Worm (Caenorhabditis elegans): ENCODE measurements around the gene W05E10.1.

W05E10.1 gene

ce11 chrV:11704658-11705057 lies 13.2 kb upstream of the W05E10.1 start:
- TF ChIP-seq dao-5 (tag; optimal IDR thresholded peaks at IDR 0.05) (no peak), W03F9.2 (tag; optimal IDR thresholded peaks at IDR 0.05) (no peak), him-1 (tag; optimal IDR thresholded peaks at IDR 0.05) (no peak)

- TF ChIP-seq dao-5 (tag; optimal IDR thresholded peaks at IDR 0.05) (no peak), him-1 (tag; optimal IDR thresholded peaks at IDR 0.05) (no peak), W03F9.2 (tag; optimal IDR thresholded peaks at IDR 0.05) (no peak)
Measured at ce11 chrV:11697482-11697881, 6.0 kb upstream of the W05E10.1 start.

ce11 chrV:11695597-11695996 lies 4.1 kb upstream of the W05E10.1 start, which contains the start of gene W05E10.5:
W05E10.5 (minus strand) TSS chrV:11695697.
- TF ChIP-seq W03F9.2 (tag; optimal IDR thresholded peaks at IDR 0.05), result no peak
- no peak for TF ChIP-seq dao-5 (tag; optimal IDR thresholded peaks at IDR 0.05)
- TF ChIP-seq him-1 (tag; optimal IDR thresholded peaks at IDR 0.05), result no peak

- TF ChIP-seq dao-5 (tag; optimal IDR thresholded peaks at IDR 0.05) (no peak), him-1 (tag; optimal IDR thresholded peaks at IDR 0.05) (no peak), W03F9.2 (tag; optimal IDR thresholded peaks at IDR 0.05) (no peak)
Measured at ce11 chrV:11686877-11687276, 4.6 kb downstream of the W05E10.1 start, which contains the start of gene W05E10.2. W05E10.2 (plus strand) TSS chrV:11687177.

ce11 chrV:11682858-11683257 lies 8.6 kb downstream of the W05E10.1 start:
- TF ChIP-seq W03F9.2 (tag; optimal IDR thresholded peaks at IDR 0.05) (no peak), him-1 (tag; optimal IDR thresholded peaks at IDR 0.05) (no peak), dao-5 (tag; optimal IDR thresholded peaks at IDR 0.05) (no peak)

- TF ChIP-seq dao-5 (tag; optimal IDR thresholded peaks at IDR 0.05) (no peak), W03F9.2 (tag; optimal IDR thresholded peaks at IDR 0.05) (no peak), him-1 (tag; optimal IDR thresholded peaks at IDR 0.05) (no peak)
Measured at ce11 chrV:11680519-11681203, 10.8 kb downstream of the W05E10.1 start.

- TF ChIP-seq W03F9.2 (tag; optimal IDR thresholded peaks at IDR 0.05), result no peak
- TF ChIP-seq him-1 (tag; optimal IDR thresholded peaks at IDR 0.05), result no peak
Measured at ce11 chrV:11677494-11677893, 14.0 kb downstream of the W05E10.1 start.

ce11 chrV:11677030-11677429 lies 14.5 kb downstream of the W05E10.1 start:
- TF ChIP-seq him-1 (tag; optimal IDR thresholded peaks at IDR 0.05) (no peak), W03F9.2 (tag; optimal IDR thresholded peaks at IDR 0.05) (no peak), dao-5 (tag; optimal IDR thresholded peaks at IDR 0.05) (no peak)

- TF ChIP-seq him-1 (tag; optimal IDR thresholded peaks at IDR 0.05) (no peak), W03F9.2 (tag; optimal IDR thresholded peaks at IDR 0.05) (no peak), dao-5 (tag; optimal IDR thresholded peaks at IDR 0.05) (no peak)
Measured at ce11 chrV:11676498-11676897, 15.0 kb downstream of the W05E10.1 start.

ce11 chrV:11675638-11676037 lies 15.9 kb downstream of the W05E10.1 start, which contains the start of gene ape-1:
ape-1 (plus strand) TSS chrV:11675938.
- TF ChIP-seq him-1 (tag; optimal IDR thresholded peaks at IDR 0.05), result no peak
- no peak for TF ChIP-seq W03F9.2 (tag; optimal IDR thresholded peaks at IDR 0.05)
- no peak for TF ChIP-seq dao-5 (tag; optimal IDR thresholded peaks at IDR 0.05)

ce11 chrV:11674594-11675579 lies 16.6 kb downstream of the W05E10.1 start:
- no peak for TF ChIP-seq dao-5 (tag; optimal IDR thresholded peaks at IDR 0.05)
- no peak for TF ChIP-seq W03F9.2 (tag; optimal IDR thresholded peaks at IDR 0.05)
- TF ChIP-seq him-1 (tag; optimal IDR thresholded peaks at IDR 0.05), result no peak

- TF ChIP-seq him-1 (tag; optimal IDR thresholded peaks at IDR 0.05), result no peak
- no peak for TF ChIP-seq dao-5 (tag; optimal IDR thresholded peaks at IDR 0.05)
- no peak for TF ChIP-seq W03F9.2 (tag; optimal IDR thresholded peaks at IDR 0.05)
Measured at ce11 chrV:11673746-11674365, 17.6 kb downstream of the W05E10.1 start.

ce11 chrV:11672497-11672896 lies 19.0 kb downstream of the W05E10.1 start, which contains the start of gene lgc-44:
lgc-44 (minus strand) TSS chrV:11672597.
- no peak for TF ChIP-seq dao-5 (tag; optimal IDR thresholded peaks at IDR 0.05)
- TF ChIP-seq W03F9.2 (tag; optimal IDR thresholded peaks at IDR 0.05), result no peak
- no peak for TF ChIP-seq him-1 (tag; optimal IDR thresholded peaks at IDR 0.05)

Data from whole organism, L4/young adult.